Worm (Caenorhabditis elegans) whole organism, L2 larva: Measurements from ENCODE around the gene tkr-3.

Source experiments
- C34F6.9 ChIP-seq: fragments of 150-350 bp; optimal IDR thresholded peaks from 2 replicates; lab custom pipeline; 2014; ENCODE audit warnings: missing biosample characterization, missing genetic modification characterization
- F13H6.1 ChIP-seq: sonication (generic microtip); optimal IDR thresholded peaks from 2 replicates; lab custom pipeline; 2016; ENCODE audit warnings: missing genetic modification characterization, missing compliant biosample characterization
- R02D3.7 ChIP-seq: fragments of 150-350 bp; optimal IDR thresholded peaks from 2 replicates; lab custom pipeline; 2014; ENCODE audit warnings: missing biosample characterization, missing genetic modification characterization
- Y55F3AM.14 ChIP-seq: fragments of 200-800 bp; sonication (Bioruptor generic); optimal IDR thresholded peaks from 2 replicates; lab custom pipeline; 2018; ENCODE audit warnings: mild to moderate bottlenecking, missing genetic modification characterization, missing compliant biosample characterization
- ZK546.5 ChIP-seq: sonication (generic microtip); optimal IDR thresholded peaks from 2 replicates; lab custom pipeline; 2017; ENCODE audit warnings: missing biosample characterization, missing genetic modification characterization
- alr-1 ChIP-seq: fragments of 150-350 bp; optimal IDR thresholded peaks from 2 replicates; lab custom pipeline; 2014; ENCODE audit warnings: missing biosample characterization, missing genetic modification characterization
- aly-2 ChIP-seq: fragments of 150-350 bp; optimal IDR thresholded peaks from 2 replicates; lab custom pipeline; 2014; ENCODE audit warnings: missing biosample characterization, missing genetic modification characterization
- ama-1 ChIP-seq: fragments of 150-350 bp; optimal IDR thresholded peaks from 2 replicates; lab custom pipeline; 2018; ENCODE audit warnings: inconsistent platforms
- blmp-1 ChIP-seq: sonication (generic microtip); optimal IDR thresholded peaks from 2 replicates; lab custom pipeline; 2017; ENCODE audit warnings: missing genetic modification characterization, mild to moderate bottlenecking, missing compliant biosample characterization, antibody characterized with exemption, moderate library complexity; ENCODE audit not compliant: insufficient read depth
- ceh-16 ChIP-seq: fragments of 150-350 bp; optimal IDR thresholded peaks from 2 replicates; lab custom pipeline; 2014; ENCODE audit warnings: missing biosample characterization, missing genetic modification characterization
- crh-2 ChIP-seq: sonication (generic microtip); optimal IDR thresholded peaks from 2 replicates; lab custom pipeline; 2017; ENCODE audit warnings: missing biosample characterization, missing genetic modification characterization
- dmd-4 ChIP-seq: sonication (generic microtip); optimal IDR thresholded peaks from 2 replicates; lab custom pipeline; 2017; ENCODE audit warnings: missing biosample characterization, missing genetic modification characterization
- egl-27 ChIP-seq: sonication (generic microtip); optimal IDR thresholded peaks from 3 replicates; lab custom pipeline; 2017; ENCODE audit warnings: missing biosample characterization, missing genetic modification reagents, missing genetic modification characterization
- elt-1 ChIP-seq: fragments of 150-350 bp; optimal IDR thresholded peaks from 2 replicates; lab custom pipeline; 2014; ENCODE audit warnings: missing biosample characterization, missing genetic modification characterization
- elt-3 ChIP-seq: sonication (generic microtip); optimal IDR thresholded peaks from 2 replicates; lab custom pipeline; 2017; ENCODE audit warnings: missing biosample characterization, missing genetic modification characterization
- fos-1 ChIP-seq: fragments of 150-350 bp; optimal IDR thresholded peaks from 2 replicates; lab custom pipeline; 2014; ENCODE audit warnings: missing biosample characterization, missing genetic modification characterization
- gmeb-1 ChIP-seq: fragments of 150-350 bp; optimal IDR thresholded peaks from 2 replicates; lab custom pipeline; 2014; ENCODE audit warnings: missing biosample characterization, missing genetic modification characterization
- lin-11 ChIP-seq: fragments of 150-350 bp; sonication (generic microtip); optimal IDR thresholded peaks from 2 replicates; lab custom pipeline; 2014; ENCODE audit warnings: missing biosample characterization, missing genetic modification characterization, inconsistent platforms, mixed read lengths
- lin-13 ChIP-seq: fragments of 150-350 bp; optimal IDR thresholded peaks from 2 replicates; lab custom pipeline; 2014; ENCODE audit warnings: missing biosample characterization, missing genetic modification reagents, missing genetic modification characterization
- lsy-2 ChIP-seq, 2 experiments: fragments of 150-350 bp in 1 of 2; sonication (generic microtip) in 1 of 2; optimal IDR thresholded peaks; 2 replicates each; lab custom pipeline; 2014 to 2017; ENCODE audit warnings: missing biosample characterization in 2 of 2, missing genetic modification characterization in 2 of 2
- mab-5 ChIP-seq: fragments of 150-350 bp; optimal IDR thresholded peaks from 2 replicates; lab custom pipeline; 2014; ENCODE audit warnings: missing biosample characterization, missing genetic modification characterization
- mbf-1 ChIP-seq: sonication (generic microtip); optimal IDR thresholded peaks from 2 replicates; lab custom pipeline; 2017; ENCODE audit warnings: missing biosample characterization, missing genetic modification characterization
- mdl-1 ChIP-seq, 2 experiments: fragments of 150-350 bp in 1 of 2; sonication (generic microtip) in 1 of 2; optimal IDR thresholded peaks; 2 replicates each; lab custom pipeline; 2017; ENCODE audit warnings: missing biosample characterization in 2 of 2, missing genetic modification characterization in 2 of 2
- nhr-10 ChIP-seq: sonication (generic microtip); optimal IDR thresholded peaks from 2 replicates; lab custom pipeline; 2017; ENCODE audit warnings: missing biosample characterization, missing genetic modification characterization
- nhr-11 ChIP-seq: fragments of 150-350 bp; optimal IDR thresholded peaks from 2 replicates; lab custom pipeline; 2014; ENCODE audit warnings: missing biosample characterization, missing genetic modification characterization
- nhr-12 ChIP-seq: fragments of 150-350 bp; optimal IDR thresholded peaks from 2 replicates; lab custom pipeline; 2014; ENCODE audit warnings: missing biosample characterization, missing genetic modification characterization
- nhr-129 ChIP-seq: fragments of 150-350 bp; optimal IDR thresholded peaks from 2 replicates; lab custom pipeline; 2014; ENCODE audit warnings: missing biosample characterization, missing genetic modification characterization
- nhr-21 ChIP-seq: fragments of 150-350 bp; optimal IDR thresholded peaks from 2 replicates; lab custom pipeline; 2014; ENCODE audit warnings: missing biosample characterization, missing genetic modification characterization
- nhr-23 ChIP-seq: fragments of 150-350 bp; optimal IDR thresholded peaks from 2 replicates; lab custom pipeline; 2014; ENCODE audit warnings: missing biosample characterization, missing genetic modification reagents, missing genetic modification characterization
- nhr-237 ChIP-seq: fragments of 150-350 bp; optimal IDR thresholded peaks from 2 replicates; lab custom pipeline; 2014; ENCODE audit warnings: missing biosample characterization, missing genetic modification characterization
- nhr-25 ChIP-seq: fragments of 150-350 bp; sonication (generic microtip); optimal IDR thresholded peaks from 3 replicates; lab custom pipeline; 2014; ENCODE audit warnings: missing biosample characterization, missing genetic modification characterization
- nhr-77 ChIP-seq: fragments of 150-350 bp; optimal IDR thresholded peaks from 2 replicates; lab custom pipeline; 2014; ENCODE audit warnings: missing biosample characterization, missing genetic modification characterization
- peb-1 ChIP-seq: fragments of 150-350 bp; optimal IDR thresholded peaks from 2 replicates; lab custom pipeline; 2014; ENCODE audit warnings: missing biosample characterization, missing genetic modification characterization
- sem-4 ChIP-seq: fragments of 150-350 bp; optimal IDR thresholded peaks from 2 replicates; lab custom pipeline; 2014; ENCODE audit warnings: missing biosample characterization, missing genetic modification reagents, missing genetic modification characterization
- skn-1 ChIP-seq: sonication (generic microtip); optimal IDR thresholded peaks from 2 replicates; lab custom pipeline; 2017; ENCODE audit warnings: missing biosample characterization, missing genetic modification characterization
- sma-3 ChIP-seq: sonication (generic microtip); optimal IDR thresholded peaks from 2 replicates; lab custom pipeline; 2016; ENCODE audit warnings: missing genetic modification reagents, missing genetic modification characterization, missing compliant biosample characterization
- sma-9 ChIP-seq, 2 experiments: fragments of 150-350 bp in 1 of 2; sonication (generic microtip) in 1 of 2; optimal IDR thresholded peaks; 2 replicates each; lab custom pipeline; 2014 to 2016; ENCODE audit warnings: missing genetic modification characterization in 2 of 2, mild to moderate bottlenecking in 1 of 2, missing biosample characterization in 1 of 2, missing compliant biosample characterization in 1 of 2, missing genetic modification reagents in 1 of 2, moderate library complexity in 1 of 2
- unc-39 ChIP-seq: fragments of 150-350 bp; optimal IDR thresholded peaks from 2 replicates; lab custom pipeline; 2014; ENCODE audit warnings: missing biosample characterization, missing genetic modification characterization
- unc-55 ChIP-seq: fragments of 150-350 bp; sonication (generic microtip); optimal IDR thresholded peaks from 3 replicates; lab custom pipeline; 2014; ENCODE audit warnings: missing biosample characterization, missing genetic modification reagents, missing genetic modification characterization
- zag-1 ChIP-seq: fragments of 150-350 bp; optimal IDR thresholded peaks from 2 replicates; lab custom pipeline; 2014; ENCODE audit warnings: missing biosample characterization, missing genetic modification characterization
- ztf-1 ChIP-seq: fragments of 200-800 bp; sonication (Bioruptor generic); conservative IDR thresholded peaks from 2 replicates; pipeline ENCODE4 v1.3.6; 2022; ENCODE audit warnings: missing genetic modification characterization, missing compliant biosample characterization
- ztf-11 ChIP-seq: sonication (generic microtip); optimal IDR thresholded peaks from 2 replicates; lab custom pipeline; 2017; ENCODE audit warnings: missing biosample characterization, missing genetic modification characterization
- ztf-4 ChIP-seq: fragments of 150-350 bp; optimal IDR thresholded peaks from 2 replicates; lab custom pipeline; 2014; ENCODE audit warnings: missing biosample characterization, missing genetic modification characterization

tkr-3 gene

DNA sequence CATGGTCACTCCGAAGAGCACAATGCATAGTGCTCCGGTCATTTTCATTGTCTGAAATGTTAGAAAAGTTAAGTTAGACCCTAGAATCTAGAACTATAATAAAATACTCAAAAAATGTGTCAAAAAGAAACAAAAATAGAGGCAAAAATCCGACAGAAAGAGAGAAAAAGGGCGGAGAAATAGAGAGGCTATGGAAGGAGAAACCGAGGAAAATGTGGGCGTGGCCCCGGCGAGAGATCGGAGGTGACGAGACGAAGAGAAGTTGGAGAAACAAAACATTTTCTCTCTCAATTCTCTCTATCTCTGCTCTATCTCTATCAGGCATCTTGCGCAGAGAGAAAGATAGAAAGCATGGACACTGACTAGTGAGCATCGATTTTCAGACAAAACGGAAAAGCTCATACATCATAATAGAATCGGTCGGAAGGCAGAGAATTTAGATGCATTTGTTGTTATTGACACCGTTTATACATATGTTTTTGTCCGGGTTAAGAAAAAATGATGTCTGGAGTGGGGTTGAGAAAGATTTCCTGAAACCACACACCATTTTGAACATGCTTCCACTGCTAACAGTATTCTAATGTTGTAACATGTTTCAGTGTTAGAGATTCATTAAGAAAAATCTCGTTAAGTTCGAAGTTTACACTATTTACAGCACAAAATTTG is 18.5 kb downstream of the tkr-3 start, which contains the start of gene C02B10.3:
Gene C02B10.3, minus strand, starts transcription at position 51 of the 666 bp plus-strand sequence.
- TF ChIP-seq F13H6.1 (tag; lab: Kevin White, UChicago): peak; percentile 24
- no peak for TF ChIP-seq gmeb-1 (tag; lab: Kevin White, UChicago)
- TF ChIP-seq unc-39 (tag; lab: Kevin White, UChicago): no peak
- TF ChIP-seq lsy-2 (tag; optimal IDR thresholded peaks at IDR 0.05; lab: Kevin White, UChicago): peak in 1 of 2 experiments; percentile 68
- peak; percentile 50 for TF ChIP-seq nhr-129 (tag; lab: Kevin White, UChicago)
- TF ChIP-seq mab-5 (tag; lab: Kevin White, UChicago): no peak
- no peak for TF ChIP-seq sem-4 (tag; lab: Kevin White, UChicago)
- peak; percentile 97 for TF ChIP-seq unc-55
- TF ChIP-seq mdl-1 (tag; optimal IDR thresholded peaks at IDR 0.05; lab: Kevin White, UChicago): peak in 1 of 2 experiments; percentile 39
- peak; percentile 18 for TF ChIP-seq lin-11 (tag; lab: Kevin White, UChicago)
- TF ChIP-seq crh-2 (tag; lab: Kevin White, UChicago): peak; percentile 48
- peak; percentile 57 for TF ChIP-seq C34F6.9 (tag; lab: Kevin White, UChicago)
- peak; percentile 7 for TF ChIP-seq lin-13 (GFP tag; lab: Kevin White, UChicago)
- peak; percentile 60 for TF ChIP-seq sma-9 (GFP tag; optimal IDR thresholded peaks at IDR 0.05; lab: Kevin White, UChicago)
- TF ChIP-seq sma-9 (tag; optimal IDR thresholded peaks at IDR 0.05; lab: Kevin White, UChicago): no peak
- no peak for TF ChIP-seq ceh-16 (tag; lab: Kevin White, UChicago)

- TF ChIP-seq crh-2 (tag; lab: Kevin White, UChicago) (no peak), fos-1 (no peak), egl-27 (tag; lab: Kevin White, UChicago) (no peak), dmd-4 (tag; lab: Kevin White, UChicago) (no peak), mbf-1 (tag; lab: Kevin White, UChicago) (no peak), R02D3.7 (tag; lab: Kevin White, UChicago) (no peak), nhr-10 (tag; lab: Kevin White, UChicago) (no peak), elt-1 (tag; lab: Kevin White, UChicago) (no peak), ztf-1 (GFP tag; lab: Robert Waterston, UW) (no peak), C34F6.9 (tag; lab: Kevin White, UChicago) (no peak), sma-9 (GFP tag; optimal IDR thresholded peaks at IDR 0.05; lab: Kevin White, UChicago) (no peak), sma-9 (tag; optimal IDR thresholded peaks at IDR 0.05; lab: Kevin White, UChicago) (no peak), skn-1 (tag; lab: Kevin White, UChicago) (no peak), nhr-21 (tag; lab: Kevin White, UChicago) (no peak), mab-5 (tag; lab: Kevin White, UChicago) (no peak), nhr-77 (no peak)
Measured at ce11 chrIV:5101945-5102344, 19.9 kb downstream of the tkr-3 start.

- TF ChIP-seq Y55F3AM.14 (GFP tag; lab: Kevin White, UChicago) (peak; percentile 66), nhr-77 (no peak), sem-4 (tag; lab: Kevin White, UChicago) (no peak), unc-39 (tag; lab: Kevin White, UChicago) (no peak), skn-1 (tag; lab: Kevin White, UChicago) (no peak), ztf-4 (peak; percentile 43), alr-1 (tag; lab: Kevin White, UChicago) (no peak), ztf-11 (tag; lab: Kevin White, UChicago) (no peak), crh-2 (tag; lab: Kevin White, UChicago) (peak; percentile 0), mbf-1 (tag; lab: Kevin White, UChicago) (no peak), blmp-1 (tag; lab: Kevin White, UChicago) (no peak), egl-27 (tag; lab: Kevin White, UChicago) (no peak), nhr-21 (tag; lab: Kevin White, UChicago) (no peak), elt-3 (tag; lab: Kevin White, UChicago) (no peak), nhr-25 (tag; lab: Kevin White, UChicago) (no peak), lsy-2 (tag; optimal IDR thresholded peaks at IDR 0.05; lab: Kevin White, UChicago) (peak in 1 of 2 experiments; percentile 39), C34F6.9 (tag; lab: Kevin White, UChicago) (peak; percentile 39), ZK546.5 (tag; lab: Kevin White, UChicago) (no peak), lin-11 (tag; lab: Kevin White, UChicago) (peak; percentile 41), nhr-23 (tag; lab: Kevin White, UChicago) (no peak), mdl-1 (tag; optimal IDR thresholded peaks at IDR 0.05; lab: Kevin White, UChicago) (no peak), nhr-129 (tag; lab: Kevin White, UChicago) (peak; percentile 64), gmeb-1 (tag; lab: Kevin White, UChicago) (no peak), R02D3.7 (tag; lab: Kevin White, UChicago) (no peak), ceh-16 (tag; lab: Kevin White, UChicago) (no peak), peb-1 (tag; lab: Kevin White, UChicago) (no peak), ztf-1 (GFP tag; lab: Robert Waterston, UW) (no peak), nhr-11 (tag; lab: Kevin White, UChicago) (no peak), ama-1 (lab: Kevin White, UChicago) (no peak), dmd-4 (tag; lab: Kevin White, UChicago) (no peak), sma-9 (GFP tag; optimal IDR thresholded peaks at IDR 0.05; lab: Kevin White, UChicago) (peak; percentile 16), sma-9 (tag; optimal IDR thresholded peaks at IDR 0.05; lab: Kevin White, UChicago) (no peak), lin-13 (GFP tag; lab: Kevin White, UChicago) (peak; percentile 4), mab-5 (tag; lab: Kevin White, UChicago) (no peak), zag-1 (tag; lab: Kevin White, UChicago) (peak; percentile 37), nhr-12 (tag; lab: Kevin White, UChicago) (no peak), elt-1 (tag; lab: Kevin White, UChicago) (no peak), sma-3 (no peak), nhr-237 (tag; lab: Kevin White, UChicago) (no peak), fos-1 (no peak), aly-2 (no peak)
Measured at ce11 chrIV:5100145-5100544, 21.8 kb downstream of the tkr-3 start.
